Worm (Caenorhabditis elegans) whole organism, young adult: ENCODE results near the gene F01F1.2.

Experiments used
- B0261.1 ChIP-seq: sonication (generic microtip); optimal IDR thresholded peaks from 2 replicates; lab custom pipeline; 2016; ENCODE audit warnings: mild to moderate bottlenecking, missing genetic modification characterization, moderate library complexity, missing compliant biosample characterization
- ceh-100 ChIP-seq: fragments of 200-800 bp; sonication (Bioruptor generic); IDR thresholded peaks from 2 replicates; pipeline ENCODE4 v1.3.6; 2022; ENCODE audit warnings: missing genetic modification reagents, missing genetic modification characterization, missing compliant biosample characterization
- dpl-1 ChIP-seq: fragments of 150-350 bp; optimal IDR thresholded peaks from 2 replicates; lab custom pipeline; 2014; ENCODE audit warnings: missing biosample characterization, missing genetic modification reagents, missing genetic modification characterization
- lag-1 ChIP-seq: fragments of 200-800 bp; sonication (Bioruptor generic); IDR thresholded peaks from 2 replicates; pipeline ENCODE4 v1.3.6; 2022; ENCODE audit warnings: missing genetic modification reagents, missing genetic modification characterization, missing compliant biosample characterization
- pha-4 ChIP-seq: fragments of 150-350 bp; sonication (generic microtip); optimal IDR thresholded peaks from 2 replicates; lab custom pipeline; 2014; ENCODE audit warnings: missing biosample characterization, missing genetic modification reagents, missing genetic modification characterization
- rpc-1 ChIP-seq, 2 experiments: fragments of 150-350 bp in 1 of 2; sonication (generic microtip) in 1 of 2; optimal IDR thresholded peaks; 2 replicates each; lab custom pipeline; 2014 to 2018; ENCODE audit warnings: missing biosample characterization in 1 of 2, missing genetic modification characterization in 1 of 2, missing genetic modification reagents in 1 of 2, missing genotype in 1 of 2
- unc-62 ChIP-seq: fragments of 150-350 bp; optimal IDR thresholded peaks from 2 replicates; lab custom pipeline; 2014; ENCODE audit warnings: missing biosample characterization, missing genetic modification reagents, missing genetic modification characterization
- ztf-18 ChIP-seq: sonication (generic microtip); optimal IDR thresholded peaks from 2 replicates; lab custom pipeline; 2016; ENCODE audit warnings: missing genotype, mild to moderate bottlenecking, missing genetic modification characterization, missing compliant biosample characterization

DNA sequence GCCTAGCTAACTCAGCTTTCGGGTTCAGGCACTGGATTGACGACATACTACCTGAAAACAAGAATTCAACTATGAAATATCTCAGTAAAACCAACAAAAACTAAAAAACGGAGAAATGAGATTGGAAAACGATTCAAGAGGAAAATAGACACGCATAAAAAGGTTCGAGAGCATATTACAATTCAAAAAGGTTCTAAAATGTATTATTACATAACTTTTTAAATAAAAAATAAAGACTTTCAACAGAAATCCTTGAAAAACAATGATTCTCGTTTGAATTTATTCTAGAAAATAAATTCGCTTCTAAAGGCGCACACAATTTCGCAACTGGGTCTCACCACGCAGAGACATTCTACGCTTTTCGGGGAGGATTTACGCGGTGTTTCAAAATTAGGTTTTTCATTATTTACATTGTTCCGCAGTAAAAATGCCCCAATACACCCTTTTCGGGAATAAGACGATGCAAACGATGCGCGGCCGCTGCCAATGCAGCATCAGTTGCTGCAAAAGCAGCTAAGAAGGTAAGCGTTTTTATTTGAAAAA lies 22.6 kb upstream of the F01F1.2 start, which contains the start of the genes cct-6 and alh-9:
- TF ChIP-seq B0261.1 (tag; lab: Kevin White, UChicago) (no peak), pha-4 (tag; lab: Kevin White, UChicago) (peak; percentile 94), unc-62 (GFP tag; lab: Kevin White, UChicago) (no peak), ceh-100 (GFP tag; lab: Robert Waterston, UW) (no peak), lag-1 (no peak), rpc-1 (optimal IDR thresholded peaks at IDR 0.05; lab: Kevin White, UChicago) (no peak), rpc-1 (tag; optimal IDR thresholded peaks at IDR 0.05; lab: Kevin White, UChicago) (no peak), ztf-18 (tag; lab: Kevin White, UChicago) (no peak), dpl-1 (GFP tag; lab: Kevin White, UChicago) (peak; percentile 81)
